Fruit fly (Drosophila melanogaster): ENCODE results near the gene CG7968.

CG7968 gene

DNA sequence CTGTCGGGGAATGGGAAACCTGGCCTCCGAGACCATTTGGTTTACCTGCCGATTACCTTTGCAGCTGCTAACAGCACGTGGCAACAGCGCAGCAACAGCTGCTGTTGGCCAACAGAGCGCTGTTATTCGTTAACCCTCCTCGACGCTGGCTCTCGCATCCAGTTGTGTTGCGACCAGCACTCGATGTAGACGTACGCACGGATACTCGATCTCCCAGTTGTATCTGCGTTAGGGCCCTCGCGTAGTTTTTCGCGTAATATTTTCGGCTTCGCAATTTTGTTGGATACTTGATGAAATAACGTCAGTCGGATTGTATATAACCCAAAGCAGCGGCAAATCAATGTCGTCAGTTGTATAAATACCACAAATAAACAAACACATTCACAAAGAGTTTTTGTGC is 29.6 kb downstream of the CG7968 start:
- TF ChIP-seq usp (GFP tag; optimal IDR thresholded peaks at IDR 0.05) = no peak

DNA sequence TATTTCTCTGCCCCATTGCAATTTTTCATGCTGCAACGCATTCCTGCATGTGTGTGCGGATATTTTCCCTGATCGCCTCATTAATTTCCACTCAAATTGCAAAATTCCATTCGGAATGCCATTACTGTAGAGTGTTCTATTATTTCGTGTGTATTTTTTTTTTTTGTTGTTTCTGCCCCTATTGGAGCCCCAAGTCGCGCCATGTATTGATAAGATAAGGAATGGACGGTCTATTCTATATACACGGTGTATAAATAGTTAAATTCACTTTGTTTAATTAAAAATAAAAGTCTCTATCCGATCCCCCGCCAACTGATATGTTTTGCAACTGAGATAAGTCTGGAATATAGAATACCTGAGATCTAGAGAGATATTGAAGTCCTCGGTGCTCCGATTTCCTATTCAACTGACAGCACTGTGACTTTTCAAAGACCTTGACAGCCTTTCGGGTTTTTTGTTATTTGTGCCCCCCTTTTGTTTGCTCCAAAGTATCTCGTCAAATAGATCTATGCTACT is 32.2 kb downstream of the CG7968 start:
- no peak for TF ChIP-seq usp (GFP tag; optimal IDR thresholded peaks at IDR 0.05)
- TF ChIP-seq psq (optimal IDR thresholded peaks at IDR 0.05) = no peak
- no peak for TF ChIP-seq pan (optimal IDR thresholded peaks at IDR 0.05)
- no peak for TF ChIP-seq Dll (optimal IDR thresholded peaks at IDR 0.05)
- no peak for TF ChIP-seq EcR (GFP tag; optimal IDR thresholded peaks at IDR 0.05)
- no peak for TF ChIP-seq CG8478 (optimal IDR thresholded peaks at IDR 0.05)

DNA sequence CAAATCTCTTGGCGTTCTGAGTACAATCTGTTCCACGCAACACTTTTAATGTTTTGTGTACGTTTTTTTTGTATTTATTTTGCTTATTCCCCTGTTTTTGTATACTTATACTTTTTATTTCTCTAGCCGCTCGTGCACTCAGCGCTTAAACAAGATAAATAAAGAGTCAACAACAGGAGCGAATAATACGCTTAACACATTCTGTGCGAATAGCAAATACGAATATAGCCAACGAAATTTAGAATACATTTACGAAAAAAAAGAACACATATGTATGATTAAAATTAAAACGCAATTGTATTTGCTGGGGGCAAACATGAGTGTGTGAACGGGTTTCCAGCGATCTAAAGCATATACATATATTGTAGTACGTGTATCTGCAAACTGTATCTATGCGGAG is 32.7 kb downstream of the CG7968 start:
- TF ChIP-seq psq (optimal IDR thresholded peaks at IDR 0.05) (no peak), CG8478 (optimal IDR thresholded peaks at IDR 0.05) (no peak), pan (optimal IDR thresholded peaks at IDR 0.05) (no peak), usp (GFP tag; optimal IDR thresholded peaks at IDR 0.05) (no peak), EcR (GFP tag; optimal IDR thresholded peaks at IDR 0.05) (no peak), Dll (optimal IDR thresholded peaks at IDR 0.05) (no peak)

DNA sequence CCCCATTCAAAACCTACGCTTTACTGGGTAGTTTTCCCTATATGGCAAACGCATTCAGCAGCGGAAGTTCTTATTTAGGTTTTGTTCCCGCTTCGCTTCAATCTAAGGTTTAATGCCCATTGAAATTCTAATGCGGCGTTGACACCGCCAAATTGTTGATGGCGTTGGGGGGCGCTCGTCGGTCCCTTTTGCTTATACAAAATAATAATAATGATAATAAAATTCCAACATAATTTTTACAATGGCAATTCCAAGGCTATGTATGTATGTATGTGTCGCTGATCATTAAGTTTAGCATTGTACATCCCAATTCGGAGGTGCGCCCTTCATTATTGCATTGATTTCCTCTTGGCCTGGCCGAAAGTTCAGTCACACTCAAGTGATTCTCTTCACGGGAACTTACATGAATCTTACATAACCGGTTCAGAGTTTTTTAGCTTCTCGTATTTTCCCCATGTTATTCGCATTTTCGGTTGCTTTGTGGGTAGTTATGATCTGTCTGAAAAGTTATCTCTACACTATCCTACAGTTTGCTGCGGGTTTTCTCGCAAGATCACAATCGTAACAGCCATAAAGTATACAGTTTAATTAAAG is 35.0 kb downstream of the CG7968 start:
- TF ChIP-seq EcR (GFP tag; optimal IDR thresholded peaks at IDR 0.05) (no peak), CG8478 (optimal IDR thresholded peaks at IDR 0.05) (no peak), usp (GFP tag; optimal IDR thresholded peaks at IDR 0.05) (no peak), psq (optimal IDR thresholded peaks at IDR 0.05) (no peak), pan (optimal IDR thresholded peaks at IDR 0.05) (no peak), Dll (optimal IDR thresholded peaks at IDR 0.05) (no peak)

DNA sequence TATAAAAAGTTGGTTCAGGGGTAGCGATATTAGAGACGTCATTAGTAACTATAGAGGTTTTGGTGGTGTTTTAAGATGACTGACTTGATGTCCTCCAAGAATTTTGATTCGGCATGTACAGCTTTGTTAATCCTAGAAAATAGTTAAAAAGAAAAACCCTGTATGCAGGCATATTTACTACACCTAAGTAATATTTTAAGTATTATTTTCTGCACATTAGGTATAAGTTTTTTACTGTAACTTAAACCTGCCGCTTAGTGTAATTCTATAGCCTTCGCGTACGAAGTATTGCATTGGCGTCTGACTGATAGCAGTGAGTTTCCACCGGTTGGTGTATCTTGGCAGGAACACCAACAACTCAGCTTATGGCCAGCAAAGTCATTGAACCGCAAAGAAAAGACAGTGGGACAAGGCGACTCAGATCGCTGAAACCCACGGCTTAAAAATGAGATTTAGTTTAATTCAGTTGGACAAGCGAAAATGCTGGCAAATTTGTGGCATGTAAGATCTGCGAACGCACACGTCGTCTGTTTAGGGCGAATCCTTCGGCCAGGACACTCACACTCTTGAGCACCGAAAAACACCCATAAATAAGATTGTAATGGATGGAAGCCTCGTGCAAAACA is 35.6 kb downstream of the CG7968 start:
- TF ChIP-seq psq (optimal IDR thresholded peaks at IDR 0.05) (no peak), EcR (GFP tag; optimal IDR thresholded peaks at IDR 0.05) (peak; percentile 45 to 74), Dll (optimal IDR thresholded peaks at IDR 0.05) (no peak), pan (optimal IDR thresholded peaks at IDR 0.05) (no peak), usp (GFP tag; optimal IDR thresholded peaks at IDR 0.05) (no peak)

DNA sequence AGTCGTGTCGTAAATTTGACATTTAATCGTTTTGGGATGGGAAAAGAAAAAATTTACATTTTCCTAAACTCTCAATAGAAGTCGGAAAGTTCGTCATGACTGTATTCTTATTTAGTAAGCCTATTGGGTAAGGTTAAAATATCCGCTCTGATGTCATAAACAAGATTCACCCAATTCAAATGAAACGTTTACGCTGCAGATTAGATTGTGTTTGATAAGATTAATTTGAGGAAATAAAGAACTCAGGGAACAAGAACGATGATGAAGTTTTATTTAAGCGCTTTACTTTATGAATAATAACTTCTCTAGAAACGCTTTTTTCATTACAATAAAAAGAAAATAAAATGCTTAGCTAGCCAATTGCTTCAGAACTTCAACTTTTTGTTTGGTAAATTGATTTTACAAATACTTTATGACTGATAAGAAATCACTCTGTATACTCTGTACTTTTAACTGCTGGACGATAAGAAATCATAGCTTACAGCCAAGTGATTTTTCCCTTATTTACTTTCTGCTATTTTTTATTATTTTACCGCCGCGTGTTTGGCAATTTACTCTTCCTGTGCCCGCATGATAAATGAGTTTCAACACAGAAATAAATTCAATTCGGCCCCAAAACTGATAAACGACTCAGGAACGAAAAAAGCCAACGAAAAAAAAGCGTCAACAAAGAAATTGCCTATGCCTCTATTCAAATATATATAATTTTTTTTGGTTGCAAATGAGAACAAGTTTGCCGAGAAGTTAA is 37.3 kb downstream of the CG7968 start:
- TF ChIP-seq psq (optimal IDR thresholded peaks at IDR 0.05) (no peak), Dll (optimal IDR thresholded peaks at IDR 0.05) (no peak)

DNA sequence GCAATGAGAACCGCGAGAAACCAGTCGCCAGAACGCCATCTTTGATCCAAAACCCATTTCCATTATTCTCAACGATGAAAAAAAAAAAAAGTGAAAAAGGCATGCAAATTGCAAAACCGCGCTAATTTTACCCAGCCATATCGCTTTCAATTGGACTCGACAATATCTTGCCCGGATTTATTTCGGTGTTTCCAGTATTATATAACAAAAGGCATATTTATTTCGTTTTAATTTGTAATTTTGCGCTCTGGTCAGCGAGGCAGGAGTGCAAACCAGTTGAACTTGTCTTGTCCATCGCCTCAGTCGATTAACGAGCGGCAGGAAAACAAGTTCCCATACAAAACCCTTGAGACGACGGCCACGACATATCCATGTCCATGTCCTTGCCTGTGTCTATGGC is 40.7 kb downstream of the CG7968 start:
- TF ChIP-seq CG8478 (optimal IDR thresholded peaks at IDR 0.05) (no peak), pan (optimal IDR thresholded peaks at IDR 0.05) (no peak), Dll (optimal IDR thresholded peaks at IDR 0.05) (no peak), EcR (GFP tag; optimal IDR thresholded peaks at IDR 0.05) (no peak), psq (optimal IDR thresholded peaks at IDR 0.05) (no peak), usp (GFP tag; optimal IDR thresholded peaks at IDR 0.05) (no peak)

DNA sequence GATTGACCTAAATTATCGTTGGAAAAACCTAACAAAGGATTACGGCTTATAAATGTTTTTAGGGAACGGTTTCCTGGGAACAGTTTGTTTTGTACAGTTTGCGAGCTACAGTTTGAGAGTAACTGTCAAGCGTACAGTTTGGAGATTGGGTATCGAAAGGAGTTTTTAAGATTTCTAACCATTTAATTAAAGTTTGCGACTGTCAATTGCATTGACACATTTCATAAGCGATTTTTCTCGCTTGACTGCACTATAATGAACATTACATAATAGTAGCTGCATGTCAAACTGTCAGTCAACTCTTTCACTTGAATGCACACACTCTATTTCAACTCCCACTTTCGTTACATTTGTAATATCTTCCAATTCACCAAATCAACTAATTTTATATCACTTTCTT is 43.6 kb downstream of the CG7968 start:
- no peak for TF ChIP-seq psq (optimal IDR thresholded peaks at IDR 0.05)
- no peak for TF ChIP-seq CG8478 (optimal IDR thresholded peaks at IDR 0.05)
- TF ChIP-seq pan (optimal IDR thresholded peaks at IDR 0.05) = no peak
- TF ChIP-seq usp (GFP tag; optimal IDR thresholded peaks at IDR 0.05) = no peak
- TF ChIP-seq Dll (optimal IDR thresholded peaks at IDR 0.05) = no peak
- no peak for TF ChIP-seq EcR (GFP tag; optimal IDR thresholded peaks at IDR 0.05)

DNA sequence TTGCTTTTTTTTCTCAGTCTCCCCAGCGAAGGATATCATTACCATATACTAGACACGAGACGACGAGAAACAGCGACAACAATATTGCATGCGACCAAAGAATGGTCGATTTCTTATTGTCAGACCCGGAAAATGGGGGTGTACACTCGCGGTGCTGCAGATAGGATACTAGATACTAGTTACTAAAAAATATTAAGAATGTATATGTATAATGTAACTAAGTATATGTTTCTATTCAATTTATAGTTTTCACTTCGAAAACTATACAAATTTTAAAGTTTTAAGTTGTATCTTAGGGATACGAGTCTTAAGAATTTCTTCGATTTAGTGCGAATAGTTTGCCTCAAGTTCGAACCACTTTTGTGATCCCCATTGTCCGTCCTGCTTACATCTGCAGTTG is 44.2 kb downstream of the CG7968 start:
- TF ChIP-seq Dll (optimal IDR thresholded peaks at IDR 0.05) (no peak), pan (optimal IDR thresholded peaks at IDR 0.05) (no peak), CG8478 (optimal IDR thresholded peaks at IDR 0.05) (no peak), usp (GFP tag; optimal IDR thresholded peaks at IDR 0.05) (no peak), EcR (GFP tag; optimal IDR thresholded peaks at IDR 0.05) (no peak), psq (optimal IDR thresholded peaks at IDR 0.05) (no peak)

Data from whole organism.